Worm (Caenorhabditis elegans) whole organism, L4 larva: ENCODE measurements around the gene R07B7.9.

Source experiments
- aly-2 ChIP-seq: sonication (generic microtip); optimal IDR thresholded peaks from 2 replicates; lab custom pipeline; 2018; ENCODE audit warnings: missing biosample characterization, missing genetic modification characterization
- hlh-11 ChIP-seq: fragments of 200-800 bp; sonication (Bioruptor generic); optimal IDR thresholded peaks from 2 replicates; lab custom pipeline; 2018; ENCODE audit warnings: mild to moderate bottlenecking, missing genetic modification characterization, missing compliant biosample characterization
- lin-15B ChIP-seq: fragments of 150-350 bp; sonication (generic microtip); optimal IDR thresholded peaks from 3 replicates; lab custom pipeline; 2014; ENCODE audit warnings: missing biosample characterization, missing genetic modification characterization
- nhr-77 ChIP-seq: fragments of 150-350 bp; optimal IDR thresholded peaks from 2 replicates; lab custom pipeline; 2014; ENCODE audit warnings: missing biosample characterization, missing genetic modification characterization
- pha-4 ChIP-seq, 2 experiments: fragments of 150-350 bp in 1 of 2; fragments of 200-800 bp in 1 of 2; sonication (Bioruptor generic) in 1 of 2; IDR thresholded peaks in 1 of 2; optimal IDR thresholded peaks in 1 of 2; 2 replicates each; pipeline versions ENCODE4 v1.3.6 to Lab custom; 2014 to 2022; ENCODE audit warnings: missing genetic modification characterization in 2 of 2, missing genetic modification reagents in 2 of 2, missing biosample characterization in 1 of 2, missing compliant biosample characterization in 1 of 2
- skn-1 ChIP-seq: fragments of 150-350 bp; optimal IDR thresholded peaks from 2 replicates; lab custom pipeline; 2014; ENCODE audit warnings: missing biosample characterization, missing genetic modification characterization

- no peak for TF ChIP-seq lin-15B
- TF ChIP-seq hlh-11 (tag; lab: Kevin White, UChicago): no peak
- TF ChIP-seq nhr-77 (tag; lab: Kevin White, UChicago): no peak
- TF ChIP-seq aly-2: no peak
- TF ChIP-seq skn-1 (tag; lab: Kevin White, UChicago): no peak
- TF ChIP-seq pha-4 (GFP tag; IDR thresholded peaks at IDR 0.05; lab: Robert Waterston, UW): no peak
- TF ChIP-seq pha-4 (tag; optimal IDR thresholded peaks at IDR 0.05; lab: Kevin White, UChicago): no peak
Observed at ce11 chrV:12074886-12075285, 5.3 kb downstream of the R07B7.9 start, which contains the start of gene R07B7.6.
